Fruit fly (Drosophila melanogaster) whole organism, embryonic: ENCODE data around the gene CG5938.

Experiments used
- Antp ChIP-seq: fragments of 200-800 bp; sonication (Bioruptor generic); optimal IDR thresholded peaks from 3 replicates; lab custom pipeline; 2016; ENCODE audit warnings: missing biosample characterization, missing genetic modification characterization
- BtbVII ChIP-seq: fragments of 200-800 bp; sonication (Bioruptor generic); optimal IDR thresholded peaks from 3 replicates; lab custom pipeline; 2017; ENCODE audit warnings: missing biosample characterization, mild to moderate bottlenecking, missing genetic modification characterization
- CG1024 ChIP-seq: fragments of 200-800 bp; sonication (Bioruptor generic); IDR thresholded peaks from 2 replicates; pipeline ENCODE4 v1.3.6; 2022; ENCODE audit warnings: missing biosample characterization, missing genetic modification characterization
- CG10462 ChIP-seq: fragments of 200-800 bp; sonication (Bioruptor generic); optimal IDR thresholded peaks from 2 replicates; lab custom pipeline; 2016; ENCODE audit warnings: missing biosample characterization, missing genetic modification characterization
- CG11696 ChIP-seq: fragments of 200-800 bp; sonication (Bioruptor generic); IDR thresholded peaks from 2 replicates; pipeline ENCODE4 v1.3.6; 2022; ENCODE audit warnings: missing biosample characterization, missing genetic modification characterization
- CG14667 ChIP-seq: fragments of 200-800 bp; sonication (Bioruptor generic); IDR thresholded peaks from 2 replicates; pipeline ENCODE4 v1.3.6; 2022; ENCODE audit warnings: missing biosample characterization, missing genetic modification characterization
- CG15011 ChIP-seq: fragments of 200-800 bp; sonication (Bioruptor generic); optimal IDR thresholded peaks from 3 replicates; lab custom pipeline; 2018; ENCODE audit warnings: missing biosample characterization, mild to moderate bottlenecking, missing genetic modification characterization
- CG18262 ChIP-seq: fragments of 200-800 bp; optimal IDR thresholded peaks from 3 replicates; lab custom pipeline; 2019; ENCODE audit warnings: missing biosample characterization, mild to moderate bottlenecking, missing genetic modification characterization, moderate library complexity
- CG2678 ChIP-seq: fragments of 200-800 bp; sonication (Bioruptor generic); optimal IDR thresholded peaks from 3 replicates; lab custom pipeline; 2019; ENCODE audit warnings: missing biosample characterization, mild to moderate bottlenecking, missing genetic modification characterization, moderate library complexity
- CG30403 ChIP-seq: fragments of 200-800 bp; sonication (Bioruptor generic); optimal IDR thresholded peaks from 3 replicates; lab custom pipeline; 2016; ENCODE audit warnings: missing biosample characterization, missing genetic modification characterization
- CG33213 ChIP-seq: fragments of 200-800 bp; sonication (Bioruptor generic); optimal IDR thresholded peaks from 3 replicates; lab custom pipeline; 2016; ENCODE audit warnings: missing biosample characterization, missing genetic modification characterization
- CG3838 ChIP-seq: fragments of 200-800 bp; sonication (Bioruptor generic); optimal IDR thresholded peaks from 3 replicates; lab custom pipeline; 2016; ENCODE audit warnings: missing biosample characterization, missing genetic modification characterization
- CG3995 ChIP-seq: fragments of 200-800 bp; sonication (Bioruptor generic); optimal IDR thresholded peaks from 3 replicates; lab custom pipeline; 2016; ENCODE audit warnings: missing biosample characterization, missing genetic modification characterization
- CG8290 ChIP-seq, 3 experiments: fragments of 200-800 bp; sonication (Bioruptor generic); optimal IDR thresholded peaks; 2 replicates each; lab custom pipeline; 2016 to 2019; ENCODE audit warnings: missing biosample characterization in 3 of 3, missing genetic modification characterization in 3 of 3, mild to moderate bottlenecking in 2 of 3, moderate library complexity in 1 of 3
- CG8478 ChIP-seq: fragments of >200 bp; optimal IDR thresholded peaks from 2 replicates; lab custom pipeline; 2018
- CG9727 ChIP-seq: fragments of 200-800 bp; sonication (Bioruptor generic); optimal IDR thresholded peaks from 3 replicates; lab custom pipeline; 2017; ENCODE audit warnings: missing biosample characterization, mild to moderate bottlenecking, missing genetic modification characterization
- Fer3 ChIP-seq: fragments of 200-800 bp; sonication (Bioruptor generic); optimal IDR thresholded peaks from 2 replicates; lab custom pipeline; 2018; ENCODE audit warnings: missing biosample characterization, mild to moderate bottlenecking, missing genetic modification characterization, moderate library complexity
- Gug ChIP-seq: fragments of 200-800 bp; sonication (Bioruptor generic); IDR thresholded peaks from 4 replicates; pipeline ENCODE4 v1.3.6; 2022; ENCODE audit warnings: missing biosample characterization, missing genetic modification characterization
- Lpt ChIP-seq: fragments of >200 bp; optimal IDR thresholded peaks from 2 replicates; lab custom pipeline; 2018; ENCODE audit warnings: missing biosample characterization, missing genetic modification characterization
- NC2β ChIP-seq: fragments of 200-800 bp; sonication (Bioruptor generic); optimal IDR thresholded peaks from 2 replicates; lab custom pipeline; 2016; ENCODE audit warnings: missing biosample characterization, missing genetic modification characterization
- Oaz ChIP-seq: fragments of 200-800 bp; sonication (Bioruptor generic); IDR thresholded peaks from 2 replicates; pipeline ENCODE4 v1.3.6; 2022; ENCODE audit warnings: missing biosample characterization, missing genetic modification characterization
- Oli ChIP-seq: fragments of 200-800 bp; sonication (Bioruptor generic); optimal IDR thresholded peaks from 2 replicates; lab custom pipeline; 2018; ENCODE audit warnings: missing biosample characterization, mild to moderate bottlenecking, missing genetic modification characterization, moderate library complexity
- Stat92E ChIP-seq, 3 experiments: fragments of >200 bp in 2 of 3; fragments of 200-800 bp in 1 of 3; sonication (Bioruptor generic) in 1 of 3; optimal IDR thresholded peaks; 2 replicates each; lab custom pipeline; 2017 to 2019; ENCODE audit warnings: missing biosample characterization in 3 of 3, missing genetic modification characterization in 3 of 3, mild to moderate bottlenecking in 1 of 3, moderate library complexity in 1 of 3
- abd-A ChIP-seq: fragments of 200-800 bp; sonication (Bioruptor generic); optimal IDR thresholded peaks from 3 replicates; lab custom pipeline; 2019; ENCODE audit warnings: missing biosample characterization, mild to moderate bottlenecking, missing genetic modification characterization, moderate library complexity
- ash1 ChIP-seq: fragments of 200-800 bp; sonication (Bioruptor generic); optimal IDR thresholded peaks from 2 replicates; lab custom pipeline; 2018; ENCODE audit warnings: missing biosample characterization, mild to moderate bottlenecking, missing genetic modification characterization
- cato ChIP-seq: fragments of 200-800 bp; sonication (Bioruptor generic); optimal IDR thresholded peaks from 2 replicates; lab custom pipeline; 2016; ENCODE audit warnings: missing biosample characterization, missing genetic modification characterization, borderline replicate concordance
- chinmo ChIP-seq: fragments of 200-800 bp; sonication (Bioruptor generic); IDR thresholded peaks from 4 replicates; pipeline ENCODE4 v1.3.6; 2022; ENCODE audit warnings: missing biosample characterization, missing genetic modification characterization; ENCODE audit not compliant: partially characterized antibody
- corto ChIP-seq: fragments of 200-800 bp; sonication (Bioruptor generic); optimal IDR thresholded peaks from 2 replicates; lab custom pipeline; 2016; ENCODE audit warnings: missing biosample characterization, mild to moderate bottlenecking, missing genetic modification characterization, moderate library complexity
- dati ChIP-seq: fragments of 200-800 bp; sonication (Bioruptor generic); IDR thresholded peaks from 2 replicates; pipeline ENCODE4 v1.3.6; 2022; ENCODE audit warnings: missing biosample characterization, missing genetic modification characterization
- dimm ChIP-seq: fragments of 200-800 bp; sonication (Bioruptor generic); IDR thresholded peaks from 2 replicates; pipeline ENCODE4 v1.3.6; 2022; ENCODE audit warnings: missing biosample characterization, missing genetic modification characterization
- fd96Cb ChIP-seq: fragments of 200-800 bp; sonication (Bioruptor generic); optimal IDR thresholded peaks from 2 replicates; lab custom pipeline; 2018; ENCODE audit warnings: missing biosample characterization, mild to moderate bottlenecking, missing genetic modification characterization, moderate library complexity
- gem ChIP-seq: fragments of 200-800 bp; sonication (Bioruptor generic); optimal IDR thresholded peaks from 2 replicates; lab custom pipeline; 2019; ENCODE audit warnings: missing biosample characterization, mild to moderate bottlenecking, missing genetic modification characterization, moderate library complexity
- gsb ChIP-seq: fragments of 200-800 bp; sonication (Bioruptor generic); IDR thresholded peaks from 2 replicates; pipeline ENCODE4 v1.3.6; 2022; ENCODE audit warnings: missing biosample characterization, missing genetic modification characterization
- gt ChIP-seq: fragments of 200-800 bp; sonication (Bioruptor generic); IDR thresholded peaks from 2 replicates; pipeline ENCODE4 v1.3.6; 2022; ENCODE audit warnings: missing biosample characterization, missing genetic modification characterization
- hbn ChIP-seq: fragments of 200-800 bp; sonication (Bioruptor generic); IDR thresholded peaks from 2 replicates; pipeline ENCODE4 v1.3.6; 2022; ENCODE audit warnings: missing biosample characterization, missing genetic modification characterization; ENCODE audit not compliant: partially characterized antibody
- kay ChIP-seq: fragments of 200-800 bp; sonication (Bioruptor generic); optimal IDR thresholded peaks from 2 replicates; lab custom pipeline; 2016; ENCODE audit warnings: missing biosample characterization, missing genetic modification characterization
- lov ChIP-seq, 2 experiments: fragments of 200-800 bp in 1 of 2; fragments of >200 bp in 1 of 2; sonication (Bioruptor generic) in 1 of 2; IDR thresholded peaks in 1 of 2; optimal IDR thresholded peaks in 1 of 2; 2 replicates in 1 of 2; 3 replicates in 1 of 2; pipeline versions ENCODE4 v1.3.6 to Lab custom; 2017 to 2022; ENCODE audit warnings: missing biosample characterization in 1 of 2, missing genetic modification characterization in 1 of 2
- mld ChIP-seq: fragments of 200-800 bp; sonication (Bioruptor generic); IDR thresholded peaks from 3 replicates; pipeline ENCODE4 v1.3.6; 2022; ENCODE audit warnings: missing biosample characterization, missing genetic modification characterization; ENCODE audit not compliant: partially characterized antibody
- peb ChIP-seq: fragments of 200-800 bp; sonication (Bioruptor generic); IDR thresholded peaks from 2 replicates; pipeline ENCODE4 v1.3.6; 2022; ENCODE audit warnings: missing biosample characterization, missing genetic modification characterization
- pita ChIP-seq: fragments of 200-800 bp; sonication (Bioruptor generic); optimal IDR thresholded peaks from 2 replicates; lab custom pipeline; 2017; ENCODE audit warnings: missing biosample characterization, mild to moderate bottlenecking, missing genetic modification characterization
- pum ChIP-seq: fragments of 200-800 bp; sonication (Bioruptor generic); optimal IDR thresholded peaks from 2 replicates; lab custom pipeline; 2016; ENCODE audit warnings: missing biosample characterization, missing genetic modification characterization
- sisA ChIP-seq: fragments of 200-800 bp; sonication (Bioruptor generic); IDR thresholded peaks from 2 replicates; pipeline ENCODE4 v1.3.6; 2022; ENCODE audit warnings: missing biosample characterization, missing genetic modification characterization
- slbo ChIP-seq: fragments of 200-800 bp; sonication (Bioruptor generic); IDR thresholded peaks from 2 replicates; pipeline ENCODE4 v1.3.6; 2022; ENCODE audit warnings: missing biosample characterization, missing genetic modification characterization
- tgo ChIP-seq: fragments of 200-800 bp; sonication (Bioruptor generic); IDR thresholded peaks from 3 replicates; pipeline ENCODE4 v1.3.6; 2022; ENCODE audit warnings: missing biosample characterization, missing genetic modification characterization
- tll ChIP-seq, 2 experiments: fragments of 200-800 bp in 1 of 2; fragments of >200 bp in 1 of 2; sonication (Bioruptor generic) in 1 of 2; optimal IDR thresholded peaks; 2 replicates each; lab custom pipeline; 2017 to 2019; ENCODE audit warnings: missing biosample characterization in 2 of 2, missing genetic modification characterization in 2 of 2, mild to moderate bottlenecking in 1 of 2, moderate library complexity in 1 of 2
- toy ChIP-seq: fragments of 200-800 bp; sonication (Bioruptor generic); IDR thresholded peaks from 2 replicates; pipeline ENCODE4 v1.3.6; 2022; ENCODE audit warnings: missing biosample characterization, missing genetic modification characterization
- wdn ChIP-seq: fragments of 200-800 bp; sonication (Bioruptor generic); IDR thresholded peaks from 2 replicates; pipeline ENCODE4 v1.3.6; 2022; ENCODE audit warnings: missing biosample characterization, missing genetic modification characterization
- zfh1 ChIP-seq: fragments of 200-800 bp; sonication (Bioruptor generic); IDR thresholded peaks from 3 replicates; pipeline ENCODE4 v1.3.6; 2022; ENCODE audit warnings: missing biosample characterization, missing genetic modification characterization

CG5938 gene

dm6 chr3R:27281022-27281810 lies 6.6 kb downstream of the CG5938 start (continued):
- TF ChIP-seq CG8290 (GFP tag; optimal IDR thresholded peaks at IDR 0.05; lab: Kevin White, UChicago) (peak; percentile 72), CG8290 (tag; optimal IDR thresholded peaks at IDR 0.05; lab: Kevin White, UChicago) (peak in 1 of 2 experiments; percentile 100), dati (GFP tag; lab: Robert Waterston, UW) (peak; percentile 94), BtbVII (peak; percentile 95), CG18262 (tag; lab: Kevin White, UChicago) (peak; percentile 93), lov (optimal IDR thresholded peaks at IDR 0.05; lab: Kevin White, UChicago) (no peak), lov (GFP tag; IDR thresholded peaks at IDR 0.05; lab: Robert Waterston, UW) (peak; percentile 97), tgo (GFP tag; lab: Robert Waterston, UW) (peak; percentile 97), CG33213 (GFP tag; lab: Kevin White, UChicago) (peak; percentile 93), Oli (tag; lab: Kevin White, UChicago) (peak; percentile 97), Oaz (GFP tag; lab: Robert Waterston, UW) (peak; percentile 96), fd96Cb (tag; lab: Kevin White, UChicago) (peak; percentile 95), mld (GFP tag; lab: Robert Waterston, UW) (no peak), CG14667 (peak; percentile 95), pita (GFP tag; lab: Kevin White, UChicago) (no peak), gsb (GFP tag; lab: Robert Waterston, UW) (peak; percentile 95), abd-A (peak; percentile 88), dimm (GFP tag; lab: Robert Waterston, UW) (peak; percentile 91), CG1024 (peak; percentile 86), CG30403 (GFP tag; lab: Kevin White, UChicago) (peak; percentile 94), tll (GFP tag; optimal IDR thresholded peaks at IDR 0.05; lab: Kevin White, UChicago) (no peak), CG11696 (GFP tag; lab: Robert Waterston, UW) (peak; percentile 91), chinmo (GFP tag; lab: Robert Waterston, UW) (peak; percentile 88; the same call in 3 of the 4 replicates), gt (peak; percentile 90), wdn (peak; percentile 97), CG3995 (peak; percentile 75), Fer3 (tag; lab: Kevin White, UChicago) (peak; percentile 96), CG8478 (lab: Kevin White, UChicago) (peak; percentile 82), peb (peak; percentile 95), hbn (GFP tag; lab: Robert Waterston, UW) (no peak), CG3838 (GFP tag; lab: Kevin White, UChicago) (peak; percentile 86), sisA (GFP tag; lab: Robert Waterston, UW) (peak; percentile 97), gem (tag; lab: Kevin White, UChicago) (peak; percentile 97), cato (GFP tag; lab: Kevin White, UChicago) (peak; percentile 81), Antp (GFP tag; lab: Kevin White, UChicago) (peak; percentile 97), ash1 (GFP tag; lab: Kevin White, UChicago) (no peak), Stat92E (GFP tag; optimal IDR thresholded peaks at IDR 0.05; lab: Kevin White, UChicago) (peak in 1 of 3 experiments; percentile 63), CG10462 (peak; percentile 78), CG15011 (peak; percentile 91), CG2678 (tag; lab: Kevin White, UChicago) (peak; percentile 96), kay (GFP tag; lab: Kevin White, UChicago) (peak; percentile 91), Lpt (GFP tag; lab: Kevin White, UChicago) (no peak), corto (GFP tag; lab: Kevin White, UChicago) (peak; percentile 80), toy (GFP tag; lab: Robert Waterston, UW) (peak; percentile 86), Gug (peak; percentile 98), CG9727 (GFP tag; lab: Kevin White, UChicago) (peak; percentile 95), pum (peak; percentile 94), zfh1 (GFP tag; lab: Robert Waterston, UW) (peak; percentile 98), slbo (peak; percentile 98), NC2β (peak; percentile 92)
